ENCODE assay signal across 3 fruit fly cellular contexts in genomic region chr3R:27695019-27695418, dm6.
A peak's percentile ranks its signal among the peaks of the same experiment; 100 is the strongest.
TF ChIP-seq lines count a peak whose summit lies in the region.

HSPBAP1 (plus strand) TSS chr3R:27695235.

- TF ChIP-seq CTCF in whole organism, embryonic (GFP tag; optimal IDR thresholded peaks at IDR 0.05; lab: Kevin White, UChicago), result no peak

TF ChIP-seq in whole organism, embryonic, 481 proteins besides CTCF, POLR2A, EP300 and RAD21:
- TF ChIP-seq gfzf (GFP tag; optimal IDR thresholded peaks at IDR 0.05; lab: Kevin White, UChicago) (peak; percentile 67), CG4360 (GFP tag; IDR thresholded peaks at IDR 0.05; lab: Robert Waterston, UW) (no peak), CG9797 (GFP tag; optimal IDR thresholded peaks at IDR 0.05; lab: Kevin White, UChicago) (peak; percentile 58), en (GFP tag; optimal IDR thresholded peaks at IDR 0.05; lab: Kevin White, UChicago) (no peak), Dip3 (GFP tag; optimal IDR thresholded peaks at IDR 0.05; lab: Kevin White, UChicago) (no peak), CG18599 (GFP tag; optimal IDR thresholded peaks at IDR 0.05; lab: Kevin White, UChicago) (no peak), CG1832 (GFP tag; optimal IDR thresholded peaks at IDR 0.05; lab: Kevin White, UChicago) (no peak), pzg (GFP tag; optimal IDR thresholded peaks at IDR 0.05; lab: Kevin White, UChicago) (peak; percentile 38), E2f2 (GFP tag; IDR thresholded peaks at IDR 0.05; lab: Robert Waterston, UW) (peak; percentile 87), shn (GFP tag; optimal IDR thresholded peaks at IDR 0.05; lab: Kevin White, UChicago) (no peak), psq (GFP tag; optimal IDR thresholded peaks at IDR 0.05; lab: Kevin White, UChicago) (no peak), ham (GFP tag; IDR thresholded peaks at IDR 0.05; lab: Robert Waterston, UW) (no peak), br (optimal IDR thresholded peaks at IDR 0.05; lab: Kevin White, UChicago) (no peak), MESR4 (GFP tag; optimal IDR thresholded peaks at IDR 0.05; lab: Kevin White, UChicago) (peak; percentile 33), Dll (GFP tag; IDR thresholded peaks at IDR 0.05; lab: Robert Waterston, UW; ENCODE audit: partially characterized antibody) (no peak), Dp (GFP tag; optimal IDR thresholded peaks at IDR 0.05; lab: Kevin White, UChicago) (peak; percentile 81), CG4617 (GFP tag; optimal IDR thresholded peaks at IDR 0.05; lab: Kevin White, UChicago; ENCODE audit: borderline replicate concordance) (peak; percentile 42), ftz-f1 (GFP tag; optimal IDR thresholded peaks at IDR 0.05; lab: Kevin White, UChicago) (peak; percentile 71), MBD-R2 (GFP tag; IDR thresholded peaks at IDR 0.05; lab: Robert Waterston, UW) (peak; percentile 46; the same call in 1 of the 2 replicates), CG15514 (GFP tag; optimal IDR thresholded peaks at IDR 0.05; lab: Kevin White, UChicago) (peak; percentile 0), Myb (GFP tag; optimal IDR thresholded peaks at IDR 0.05; lab: Kevin White, UChicago) (peak; percentile 41), vfl (GFP tag; optimal IDR thresholded peaks at IDR 0.05; lab: Kevin White, UChicago) (no peak)

TF ChIP-seq in whole organism, prepupa, 60 proteins besides CTCF, POLR2A, EP300 and RAD21:
- TF ChIP-seq fkh (GFP tag; optimal IDR thresholded peaks at IDR 0.05; lab: Kevin White, UChicago) (peak; percentile 84), CG1621 (tag; optimal IDR thresholded peaks at IDR 0.05; lab: Kevin White, UChicago) (peak; percentile 19), CG34406 (GFP tag; optimal IDR thresholded peaks at IDR 0.05; lab: Kevin White, UChicago) (no peak)

TF ChIP-seq in whole organism, pupa, 21 proteins besides CTCF, POLR2A, EP300 and RAD21:
- TF ChIP-seq CG34367 (tag; optimal IDR thresholded peaks at IDR 0.05; lab: Kevin White, UChicago), result no peak
- TF ChIP-seq CG4496 (GFP tag; IDR thresholded peaks at IDR 0.05; lab: Robert Waterston, UW), result 0 out of 3 replicates have a peak, but pooled peaks have one; percentile 16
